Fruit fly (Drosophila melanogaster) whole organism, embryonic: ENCODE results near the gene CG18765.
A peak's percentile ranks its signal among the peaks of the same experiment; 100 is the strongest.

Experiments used
- CG10209 ChIP-seq: fragments of 200-800 bp; sonication (Bioruptor generic); optimal IDR thresholded peaks from 3 replicates; lab custom pipeline; 2017; ENCODE audit warnings: missing biosample characterization, mild to moderate bottlenecking, missing genetic modification characterization, missing genetic modification reagents
- CG2202 ChIP-seq: fragments of 200-800 bp; sonication (Bioruptor generic); optimal IDR thresholded peaks from 2 replicates; lab custom pipeline; 2018; ENCODE audit warnings: missing biosample characterization, mild to moderate bottlenecking, missing genetic modification characterization
- CG6854 ChIP-seq: fragments of 200-800 bp; sonication (Bioruptor generic); optimal IDR thresholded peaks from 3 replicates; lab custom pipeline; 2017; ENCODE audit warnings: missing biosample characterization, mild to moderate bottlenecking, missing genetic modification characterization
- schlank ChIP-seq: fragments of 200-800 bp; sonication (Bioruptor generic); optimal IDR thresholded peaks from 2 replicates; lab custom pipeline; 2018; ENCODE audit warnings: missing biosample characterization, mild to moderate bottlenecking, missing genetic modification characterization
- sens-2 ChIP-seq: fragments of 200-800 bp; sonication (Bioruptor generic); IDR thresholded peaks from 2 replicates; pipeline ENCODE4 v1.3.6; 2022; ENCODE audit warnings: missing biosample characterization, missing genetic modification characterization
- tap ChIP-seq: fragments of 200-800 bp; optimal IDR thresholded peaks from 3 replicates; lab custom pipeline; 2019; ENCODE audit warnings: missing biosample characterization, mild to moderate bottlenecking, missing genetic modification characterization, moderate library complexity
- wor ChIP-seq: fragments of 200-800 bp; sonication (Bioruptor generic); IDR thresholded peaks from 2 replicates; pipeline ENCODE4 v1.3.6; 2022; ENCODE audit warnings: missing biosample characterization, missing genetic modification characterization

DNA sequence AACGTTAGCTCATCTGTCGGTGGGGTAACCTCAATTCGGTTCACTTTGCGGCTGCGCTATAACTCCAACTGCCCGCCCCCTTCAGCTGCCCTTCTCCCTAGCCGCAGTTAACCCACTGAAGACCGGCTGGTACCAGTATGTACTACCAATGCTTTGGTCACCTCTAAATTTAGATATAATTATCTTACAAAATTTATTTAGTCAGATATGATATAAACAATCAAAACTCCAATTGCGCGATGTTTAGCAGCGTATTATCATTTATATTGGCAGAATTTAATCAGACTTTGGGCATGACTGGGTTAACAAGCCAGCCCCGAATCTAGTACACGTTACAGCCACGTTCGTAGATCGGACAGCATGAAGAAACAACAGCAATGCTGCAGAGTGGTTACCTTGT is 29.9 kb downstream of the CG18765 start:
- TF ChIP-seq sens-2 (GFP tag; lab: Robert Waterston, UW): no peak
- TF ChIP-seq wor: no peak
- TF ChIP-seq CG10209 (GFP tag; lab: Kevin White, UChicago): peak; percentile 45
- no peak for TF ChIP-seq schlank (tag; lab: Kevin White, UChicago)
- no peak for TF ChIP-seq CG6854 (GFP tag; lab: Kevin White, UChicago)
- no peak for TF ChIP-seq CG2202 (tag; lab: Kevin White, UChicago)
- TF ChIP-seq tap (tag; lab: Kevin White, UChicago): peak; percentile 77
